Worm (Caenorhabditis elegans) whole organism, L4/young adult: Measurements from ENCODE around the gene pals-34.

Experiments
- dao-5 ChIP-seq: sonication (generic microtip); optimal IDR thresholded peaks from 2 replicates; lab custom pipeline; 2016; ENCODE audit warnings: missing genotype, missing genetic modification characterization, moderate library complexity, missing compliant biosample characterization
- him-1 ChIP-seq: sonication (generic microtip); optimal IDR thresholded peaks from 2 replicates; lab custom pipeline; 2016; ENCODE audit warnings: missing genotype, missing genetic modification reagents, missing genetic modification characterization, missing compliant biosample characterization

DNA sequence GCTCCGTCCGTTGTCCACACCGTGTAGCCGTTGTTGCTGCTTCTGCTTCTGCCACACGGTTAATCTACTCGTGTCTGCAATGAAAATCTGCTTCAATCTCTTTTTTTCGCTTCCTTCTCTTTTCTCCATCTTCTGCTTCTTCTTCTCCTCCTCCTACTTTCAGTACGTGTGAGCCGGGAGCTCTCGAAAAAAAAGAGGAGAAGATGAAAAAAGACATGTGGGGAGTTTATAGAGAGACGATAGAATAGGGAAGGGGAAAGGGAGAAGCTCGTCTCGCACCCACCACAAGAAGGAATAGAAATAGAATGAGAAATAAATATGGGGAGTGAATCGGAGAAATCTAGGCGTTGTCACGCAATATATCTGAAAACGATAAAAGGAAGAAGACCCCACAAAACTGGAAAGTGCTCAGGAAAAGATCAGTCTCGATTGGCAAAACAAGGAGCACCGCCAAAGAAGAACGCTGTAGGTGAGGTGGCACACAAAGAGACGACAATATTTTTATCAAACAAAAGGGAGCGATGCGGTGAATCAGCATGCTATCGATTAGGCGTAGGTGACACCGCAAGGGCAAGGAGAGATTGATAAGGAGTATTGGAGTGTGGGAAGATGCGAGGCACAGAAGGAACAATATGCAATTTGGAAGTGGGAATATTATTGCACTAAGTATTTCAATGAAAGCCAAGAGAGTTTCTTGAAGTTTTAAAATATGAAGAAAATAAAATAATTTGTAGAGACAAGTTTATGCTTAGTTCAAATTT is 21.6 kb upstream of the pals-34 start, which contains the start of gene let-413:
- TF ChIP-seq him-1 = no peak
- no peak for TF ChIP-seq dao-5 (tag; lab: Kevin White, UChicago)
